Worm (Caenorhabditis elegans) whole organism, L4/young adult: ENCODE data around the gene crm-1.

Experiments
- dao-5 ChIP-seq: sonication (generic microtip); optimal IDR thresholded peaks from 2 replicates; lab custom pipeline; 2016; ENCODE audit warnings: missing genotype, missing genetic modification characterization, moderate library complexity, missing compliant biosample characterization
- him-1 ChIP-seq: sonication (generic microtip); optimal IDR thresholded peaks from 2 replicates; lab custom pipeline; 2016; ENCODE audit warnings: missing genotype, missing genetic modification reagents, missing genetic modification characterization, missing compliant biosample characterization

ce11 chrV:10379761-10380160, 47.8 kb upstream of the crm-1 start:
- TF ChIP-seq dao-5 (tag; lab: Kevin White, UChicago) (no peak), him-1 (tag; lab: Kevin White, UChicago) (no peak)
